Fruit fly (Drosophila melanogaster) whole organism: ENCODE results near the gene Grip75.

Experiments used
- CG8478 ChIP-seq: fragments of >200 bp; optimal IDR thresholded peaks from 2 replicates; lab custom pipeline; 2018; ENCODE audit warnings: inconsistent platforms
- Dll ChIP-seq: fragments of >200 bp; optimal IDR thresholded peaks from 2 replicates; lab custom pipeline; 2017
- EcR ChIP-seq, 2 experiments: fragments of >200 bp; optimal IDR thresholded peaks; 2 replicates each; lab custom pipeline; 2017; ENCODE audit warnings: missing biosample characterization in 2 of 2, missing genetic modification characterization in 2 of 2, missing genetic modification reagents in 2 of 2
- pan ChIP-seq: fragments of >200 bp; optimal IDR thresholded peaks from 2 replicates; lab custom pipeline; 2017
- psq ChIP-seq: fragments of >200 bp; optimal IDR thresholded peaks from 2 replicates; lab custom pipeline; 2017
- usp ChIP-seq: fragments of >200 bp; optimal IDR thresholded peaks from 2 replicates; lab custom pipeline; 2017; ENCODE audit warnings: missing biosample characterization, missing genetic modification characterization, mixed read lengths

Grip75 gene

DNA sequence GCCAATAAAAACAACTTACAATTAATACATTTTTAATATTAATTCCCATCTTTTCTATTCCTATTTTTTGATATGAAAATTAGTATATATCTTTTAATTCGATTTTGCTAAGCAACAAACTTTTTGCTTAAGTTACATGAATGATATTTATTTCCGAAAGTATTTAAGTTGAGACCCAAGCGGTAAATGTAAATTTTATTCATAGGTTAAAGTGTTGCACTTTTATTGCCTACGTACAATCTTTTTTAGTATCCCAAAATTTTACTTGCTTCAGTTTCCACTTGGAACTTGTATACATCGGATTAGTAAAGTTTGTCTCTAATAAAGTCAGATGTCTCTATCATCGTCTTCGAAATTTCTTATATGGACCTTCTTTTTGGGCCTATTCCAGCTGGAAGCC, 48.4 kb downstream of the Grip75 start, which contains the start of gene CG18301:
TSS of gene CG18301 (plus strand) at position 301 of the 400 bp plus-strand sequence.
- TF ChIP-seq CG8478 (lab: Kevin White, UChicago) (no peak), pan (no peak)

DNA sequence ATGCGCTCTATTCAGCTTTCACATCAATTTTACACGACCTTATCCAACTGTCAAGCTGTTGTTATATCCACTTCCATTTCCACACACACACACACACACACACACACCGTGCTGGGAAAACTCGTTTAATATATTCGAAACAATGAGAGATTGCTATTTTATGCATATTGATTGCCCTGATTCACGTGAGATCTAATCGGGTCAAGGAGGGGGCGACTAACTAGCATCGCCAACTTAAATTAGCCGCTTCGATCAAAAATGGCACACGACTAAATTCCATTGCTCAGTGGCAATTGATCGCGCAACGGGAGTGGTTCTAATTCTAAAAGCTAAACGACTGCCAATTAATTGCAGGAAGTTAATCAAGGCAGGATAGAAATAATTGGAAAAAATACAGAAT, 50.9 kb downstream of the Grip75 start, which contains the start of gene CG18302:
TSS of gene CG18302 (plus strand) at position 301 of the 400 bp plus-strand sequence.
- TF ChIP-seq usp (GFP tag; lab: Kevin White, UChicago) (no peak), psq (lab: Kevin White, UChicago) (no peak), pan (no peak), CG8478 (lab: Kevin White, UChicago) (no peak), EcR (GFP tag; optimal IDR thresholded peaks at IDR 0.05; lab: Kevin White, UChicago) (no peak), Dll (lab: Kevin White, UChicago) (no peak)
